Fruit fly (Drosophila melanogaster) whole organism, adult: Measurements from ENCODE around the gene Mcm7.

ENCODE experiments used
- CG11617 ChIP-seq: fragments of 200-800 bp; sonication (Bioruptor generic); optimal IDR thresholded peaks from 2 replicates; lab custom pipeline; 2017; ENCODE audit warnings: mild to moderate bottlenecking, missing biosample characterization, missing genetic modification reagents, missing genetic modification characterization
- CG12768 ChIP-seq: fragments of 200-800 bp; sonication (Bioruptor generic); optimal IDR thresholded peaks from 2 replicates; lab custom pipeline; 2017; ENCODE audit warnings: missing biosample characterization, missing genetic modification characterization, mild to moderate bottlenecking, moderate library complexity, missing genetic modification reagents
- CG14711 ChIP-seq: fragments of 200-800 bp; sonication (Bioruptor generic); optimal IDR thresholded peaks from 2 replicates; lab custom pipeline; 2018; ENCODE audit warnings: missing biosample characterization, mild to moderate bottlenecking, missing genetic modification characterization, moderate library complexity
- CG1620 ChIP-seq: fragments of 200-800 bp; sonication (Bioruptor generic); optimal IDR thresholded peaks from 2 replicates; lab custom pipeline; 2016; ENCODE audit warnings: missing biosample characterization, missing genetic modification characterization
- CG33017 ChIP-seq: fragments of 200-800 bp; sonication (Bioruptor generic); optimal IDR thresholded peaks from 2 replicates; lab custom pipeline; 2018; ENCODE audit warnings: missing biosample characterization, mild to moderate bottlenecking, missing genetic modification characterization, moderate library complexity
- CG5204 ChIP-seq: fragments of 200-800 bp; sonication (Bioruptor generic); optimal IDR thresholded peaks from 2 replicates; lab custom pipeline; 2016; ENCODE audit warnings: missing biosample characterization, missing genetic modification characterization
- CG7045 ChIP-seq: fragments of 200-800 bp; sonication (Bioruptor generic); optimal IDR thresholded peaks from 2 replicates; lab custom pipeline; 2017; ENCODE audit warnings: missing biosample characterization, mild to moderate bottlenecking, missing genetic modification characterization
- CG7101 ChIP-seq: fragments of 200-800 bp; sonication (Bioruptor generic); optimal IDR thresholded peaks from 2 replicates; lab custom pipeline; 2018; ENCODE audit warnings: missing biosample characterization, mild to moderate bottlenecking, missing genetic modification characterization, moderate library complexity
- Clk ChIP-seq: fragments of 200-800 bp; sonication (Bioruptor generic); optimal IDR thresholded peaks from 2 replicates; lab custom pipeline; 2017; ENCODE audit warnings: missing biosample characterization, missing genetic modification characterization
- Crg-1 ChIP-seq: fragments of 200-800 bp; sonication (Bioruptor generic); optimal IDR thresholded peaks from 2 replicates; lab custom pipeline; 2016; ENCODE audit warnings: missing biosample characterization, missing genetic modification characterization
- Hr96 ChIP-seq: fragments of 200-800 bp; sonication (Bioruptor generic); optimal IDR thresholded peaks from 2 replicates; lab custom pipeline; 2016; ENCODE audit warnings: missing biosample characterization, missing genetic modification characterization
- Mnt ChIP-seq: fragments of 200-800 bp; sonication (Bioruptor generic); optimal IDR thresholded peaks from 2 replicates; lab custom pipeline; 2016; ENCODE audit warnings: missing biosample characterization, mild to moderate bottlenecking, missing genetic modification characterization
- bab1 ChIP-seq: fragments of 200-800 bp; sonication (Bioruptor generic); optimal IDR thresholded peaks from 3 replicates; lab custom pipeline; 2019; ENCODE audit warnings: missing biosample characterization, mild to moderate bottlenecking, missing genetic modification characterization, moderate library complexity
- cic ChIP-seq: fragments of 200-800 bp; sonication (Bioruptor generic); optimal IDR thresholded peaks from 2 replicates; lab custom pipeline; 2017; ENCODE audit warnings: missing biosample characterization, mild to moderate bottlenecking, missing genetic modification characterization, moderate library complexity
- cnc ChIP-seq, 2 experiments: fragments of >200 bp; optimal IDR thresholded peaks; 2 replicates each; lab custom pipeline; 2017
- kay ChIP-seq: fragments of 200-800 bp; sonication (Bioruptor generic); peaks from one replicate; lab custom pipeline; 2016; ENCODE audit warnings: missing biosample characterization, missing genetic modification characterization, borderline replicate concordance
- ovo ChIP-seq: fragments of 200-800 bp; sonication (Bioruptor generic); optimal IDR thresholded peaks from 2 replicates; lab custom pipeline; 2016; ENCODE audit warnings: missing biosample characterization, missing genetic modification characterization
- pad ChIP-seq: fragments of 200-800 bp; sonication (Bioruptor generic); optimal IDR thresholded peaks from 3 replicates; lab custom pipeline; 2017; ENCODE audit warnings: missing biosample characterization, missing genetic modification characterization, mild to moderate bottlenecking, moderate library complexity, missing genetic modification reagents
- tj ChIP-seq: fragments of 200-800 bp; sonication (Bioruptor generic); optimal IDR thresholded peaks from 3 replicates; lab custom pipeline; 2017; ENCODE audit warnings: missing biosample characterization, mild to moderate bottlenecking, missing genetic modification characterization, moderate library complexity
- toe ChIP-seq: fragments of 200-800 bp; sonication (Bioruptor generic); optimal IDR thresholded peaks from 2 replicates; lab custom pipeline; 2016; ENCODE audit warnings: missing biosample characterization, missing genetic modification characterization

The Mcm7 gene

dm6 chr3L:8870547-8870946 is 20.8 kb upstream of the Mcm7 start:
- no peak for TF ChIP-seq CG5204 (GFP tag; lab: Kevin White, UChicago)
- no peak for TF ChIP-seq kay (GFP tag; lab: Kevin White, UChicago)
- TF ChIP-seq CG11617: no peak
- no peak for TF ChIP-seq pad (GFP tag; lab: Kevin White, UChicago)
- TF ChIP-seq cnc (optimal IDR thresholded peaks at IDR 0.05; lab: Kevin White, UChicago): no peak
- no peak for TF ChIP-seq CG33017
- no peak for TF ChIP-seq cic (GFP tag; lab: Kevin White, UChicago)
- no peak for TF ChIP-seq CG7045 (GFP tag; lab: Kevin White, UChicago)
- TF ChIP-seq bab1 (GFP tag; lab: Kevin White, UChicago): no peak
- no peak for TF ChIP-seq CG1620 (GFP tag; lab: Kevin White, UChicago)
- TF ChIP-seq Hr96 (GFP tag; lab: Kevin White, UChicago): no peak
- no peak for TF ChIP-seq Mnt
- TF ChIP-seq CG7101 (tag; lab: Kevin White, UChicago): no peak
- TF ChIP-seq CG14711 (tag; lab: Kevin White, UChicago): no peak

dm6 chr3L:8871017-8871416 is 20.4 kb upstream of the Mcm7 start:
- TF ChIP-seq CG7101 (tag; lab: Kevin White, UChicago): no peak
- TF ChIP-seq bab1 (GFP tag; lab: Kevin White, UChicago): no peak
- no peak for TF ChIP-seq CG12768 (GFP tag; lab: Kevin White, UChicago)
- TF ChIP-seq tj (GFP tag; lab: Kevin White, UChicago): peak; percentile 85

- TF ChIP-seq kay (GFP tag; lab: Kevin White, UChicago) (no peak), cic (GFP tag; lab: Kevin White, UChicago) (no peak), CG14711 (tag; lab: Kevin White, UChicago) (no peak), CG1620 (GFP tag; lab: Kevin White, UChicago) (no peak), Crg-1 (GFP tag; lab: Kevin White, UChicago) (no peak), Hr96 (GFP tag; lab: Kevin White, UChicago) (no peak), tj (GFP tag; lab: Kevin White, UChicago) (no peak), bab1 (GFP tag; lab: Kevin White, UChicago) (no peak), Mnt (no peak), toe (no peak), pad (GFP tag; lab: Kevin White, UChicago) (no peak), ovo (GFP tag; lab: Kevin White, UChicago) (no peak), CG7045 (GFP tag; lab: Kevin White, UChicago) (no peak), CG12768 (GFP tag; lab: Kevin White, UChicago) (no peak), CG33017 (no peak), cnc (optimal IDR thresholded peaks at IDR 0.05; lab: Kevin White, UChicago) (no peak), CG5204 (GFP tag; lab: Kevin White, UChicago) (no peak)
Measured at dm6 chr3L:8873053-8873452, 18.3 kb upstream of the Mcm7 start.

- TF ChIP-seq CG5204 (GFP tag; lab: Kevin White, UChicago): peak; percentile 17
- TF ChIP-seq CG1620 (GFP tag; lab: Kevin White, UChicago): no peak
- TF ChIP-seq CG7101 (tag; lab: Kevin White, UChicago): peak; percentile 55
- TF ChIP-seq pad (GFP tag; lab: Kevin White, UChicago): no peak
- TF ChIP-seq cic (GFP tag; lab: Kevin White, UChicago): peak; percentile 14
- TF ChIP-seq Crg-1 (GFP tag; lab: Kevin White, UChicago): no peak
- peak; percentile 64 for TF ChIP-seq kay (GFP tag; lab: Kevin White, UChicago)
- TF ChIP-seq Mnt: peak; percentile 24
- TF ChIP-seq CG12768 (GFP tag; lab: Kevin White, UChicago): no peak
- TF ChIP-seq CG7045 (GFP tag; lab: Kevin White, UChicago): no peak
- TF ChIP-seq Clk: no peak
- TF ChIP-seq CG33017: no peak
- peak; percentile 32 for TF ChIP-seq ovo (GFP tag; lab: Kevin White, UChicago)
- TF ChIP-seq cnc (optimal IDR thresholded peaks at IDR 0.05; lab: Kevin White, UChicago): no peak
- TF ChIP-seq bab1 (GFP tag; lab: Kevin White, UChicago): no peak
- no peak for TF ChIP-seq tj (GFP tag; lab: Kevin White, UChicago)
- no peak for TF ChIP-seq CG11617
- no peak for TF ChIP-seq toe
- peak; percentile 13 for TF ChIP-seq CG14711 (tag; lab: Kevin White, UChicago)
- TF ChIP-seq Hr96 (GFP tag; lab: Kevin White, UChicago): no peak
Measured at dm6 chr3L:8878388-8878787, 13.0 kb upstream of the Mcm7 start.

- TF ChIP-seq cic (GFP tag; lab: Kevin White, UChicago) (no peak), toe (no peak), Clk (no peak), CG12768 (GFP tag; lab: Kevin White, UChicago) (no peak), ovo (GFP tag; lab: Kevin White, UChicago) (no peak), CG14711 (tag; lab: Kevin White, UChicago) (no peak), bab1 (GFP tag; lab: Kevin White, UChicago) (no peak), CG11617 (no peak), Crg-1 (GFP tag; lab: Kevin White, UChicago) (no peak), pad (GFP tag; lab: Kevin White, UChicago) (no peak), cnc (optimal IDR thresholded peaks at IDR 0.05; lab: Kevin White, UChicago) (no peak), Hr96 (GFP tag; lab: Kevin White, UChicago) (no peak), kay (GFP tag; lab: Kevin White, UChicago) (no peak)
Measured at dm6 chr3L:8879465-8879864, 11.9 kb upstream of the Mcm7 start.

dm6 chr3L:8881778-8882366 is 9.5 kb upstream of the Mcm7 start:
- no peak for TF ChIP-seq kay (GFP tag; lab: Kevin White, UChicago)
- no peak for TF ChIP-seq Hr96 (GFP tag; lab: Kevin White, UChicago)
- TF ChIP-seq toe: no peak
- no peak for TF ChIP-seq tj (GFP tag; lab: Kevin White, UChicago)
- TF ChIP-seq CG5204 (GFP tag; lab: Kevin White, UChicago): no peak
- no peak for TF ChIP-seq cic (GFP tag; lab: Kevin White, UChicago)
- no peak for TF ChIP-seq CG1620 (GFP tag; lab: Kevin White, UChicago)
- no peak for TF ChIP-seq cnc (optimal IDR thresholded peaks at IDR 0.05; lab: Kevin White, UChicago)
- TF ChIP-seq pad (GFP tag; lab: Kevin White, UChicago): no peak
